Worm (Caenorhabditis elegans) whole organism, L2 larva: ENCODE results near the gene F49F1.7.
"Not testable (repeated sequence)": the region's sequence is repeated elsewhere in the genome, so short reads cannot be mapped to it uniquely, and the experiment has no call there.

Experiments used
- alr-1 ChIP-seq: fragments of 150-350 bp; optimal IDR thresholded peaks from 2 replicates; lab custom pipeline; 2014; ENCODE audit warnings: missing biosample characterization, missing genetic modification characterization
- ama-1 ChIP-seq: fragments of 150-350 bp; optimal IDR thresholded peaks from 2 replicates; lab custom pipeline; 2018; ENCODE audit warnings: inconsistent platforms
- dmd-4 ChIP-seq: sonication (generic microtip); optimal IDR thresholded peaks from 2 replicates; lab custom pipeline; 2017; ENCODE audit warnings: missing biosample characterization, missing genetic modification characterization
- elt-3 ChIP-seq: sonication (generic microtip); optimal IDR thresholded peaks from 2 replicates; lab custom pipeline; 2017; ENCODE audit warnings: missing biosample characterization, missing genetic modification characterization
- mdl-1 ChIP-seq, 2 experiments: fragments of 150-350 bp in 1 of 2; sonication (generic microtip) in 1 of 2; optimal IDR thresholded peaks; 2 replicates each; lab custom pipeline; 2017; ENCODE audit warnings: missing biosample characterization in 2 of 2, missing genetic modification characterization in 2 of 2
- nhr-10 ChIP-seq: sonication (generic microtip); optimal IDR thresholded peaks from 2 replicates; lab custom pipeline; 2017; ENCODE audit warnings: missing biosample characterization, missing genetic modification characterization
- nhr-77 ChIP-seq: fragments of 150-350 bp; optimal IDR thresholded peaks from 2 replicates; lab custom pipeline; 2014; ENCODE audit warnings: missing biosample characterization, missing genetic modification characterization
- skn-1 ChIP-seq: sonication (generic microtip); optimal IDR thresholded peaks from 2 replicates; lab custom pipeline; 2017; ENCODE audit warnings: missing biosample characterization, missing genetic modification characterization
- snpc-4 ChIP-seq: fragments of 150-350 bp; optimal IDR thresholded peaks from 2 replicates; lab custom pipeline; 2014; ENCODE audit warnings: missing biosample characterization, missing genetic modification characterization
- unc-62 ChIP-seq: fragments of 150-350 bp; optimal IDR thresholded peaks from 2 replicates; lab custom pipeline; 2014; ENCODE audit warnings: missing biosample characterization, missing genetic modification reagents, missing genetic modification characterization

DNA sequence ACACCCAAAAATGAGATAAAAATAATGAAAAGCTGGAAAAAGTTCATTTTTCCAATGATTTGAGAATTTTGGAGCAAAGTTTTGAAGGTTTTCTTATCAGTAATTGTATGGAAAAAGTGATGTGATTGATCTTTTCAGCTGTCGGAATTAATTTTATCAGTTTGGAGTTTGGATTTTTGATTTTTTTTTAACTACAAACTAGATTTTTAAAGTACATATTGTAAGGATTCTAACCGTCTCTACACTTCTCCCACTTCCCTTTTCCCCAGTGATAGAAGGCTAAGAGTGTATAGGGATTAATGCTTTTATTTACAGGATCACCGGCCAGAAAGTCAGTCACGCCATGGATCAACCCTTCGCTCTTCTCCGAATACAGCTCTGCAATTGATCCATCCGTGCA lies at the start of gene F49F1.7:
- TF ChIP-seq snpc-4 (tag; lab: Kevin White, UChicago); nhr-10 (tag; lab: Kevin White, UChicago); dmd-4 (tag; lab: Kevin White, UChicago); nhr-77 (tag; lab: Kevin White, UChicago); unc-62; skn-1 (tag; lab: Kevin White, UChicago); mdl-1 (tag; optimal IDR thresholded peaks at IDR 0.05; lab: Kevin White, UChicago); elt-3 (tag; lab: Kevin White, UChicago); ama-1 (lab: Kevin White, UChicago); alr-1: not testable (repeated sequence)
